Worm (Caenorhabditis elegans) whole organism, L4/young adult: ENCODE data around the gene C14A11.2.

Experiments used
- W03F9.2 ChIP-seq: fragments of 150-350 bp; optimal IDR thresholded peaks from 2 replicates; lab custom pipeline; 2014; ENCODE audit warnings: missing biosample characterization, missing genetic modification characterization
- him-1 ChIP-seq: sonication (generic microtip); optimal IDR thresholded peaks from 2 replicates; lab custom pipeline; 2016; ENCODE audit warnings: missing genotype, missing genetic modification reagents, missing genetic modification characterization, missing compliant biosample characterization

ce11 chrX:2826337-2826736, 23.4 kb downstream of the C14A11.2 start:
- TF ChIP-seq W03F9.2 = no peak
- no peak for TF ChIP-seq him-1 (tag; lab: Kevin White, UChicago)
